Worm (Caenorhabditis elegans) whole organism, early embryonic: ENCODE data around the gene Y102A11A.3.

ENCODE experiments used
- ama-1 ChIP-seq: fragments of 150-350 bp; optimal IDR thresholded peaks from 2 replicates; lab custom pipeline; 2014
- ets-7 ChIP-seq: sonication (generic microtip); optimal IDR thresholded peaks from 2 replicates; lab custom pipeline; 2016; ENCODE audit warnings: missing genotype, missing genetic modification characterization, missing compliant biosample characterization

DNA sequence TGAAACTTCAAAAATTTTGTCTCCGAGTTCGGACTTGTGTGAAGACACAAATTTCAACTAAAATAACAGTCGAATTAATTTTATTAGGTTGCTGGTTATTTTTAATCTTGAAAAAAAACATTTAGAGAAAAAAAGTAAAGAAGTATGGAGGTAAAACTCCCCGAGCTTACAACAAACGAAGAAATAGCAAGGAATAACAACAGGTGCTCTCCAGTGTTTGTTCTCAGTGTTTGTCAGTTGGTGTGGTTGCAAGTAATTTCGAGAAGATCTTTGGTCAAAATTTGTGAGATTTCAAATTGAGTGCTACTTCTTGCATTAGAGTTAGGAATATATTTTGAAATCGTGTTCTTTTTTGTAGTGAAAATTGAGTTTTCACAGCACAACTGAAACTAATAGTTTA is 34.1 kb upstream of the Y102A11A.3 start:
- TF ChIP-seq ama-1, result no peak
- TF ChIP-seq ets-7, result no peak
